Fruit fly (Drosophila melanogaster) whole organism, embryonic: ENCODE data around the gene lectin-37Db.
A peak's percentile ranks its signal among the peaks of the same experiment; 100 is the strongest.

ENCODE experiments used
- Ada2b ChIP-seq: fragments of 200-800 bp; sonication (Bioruptor generic); IDR thresholded peaks from 2 replicates; pipeline ENCODE4 v1.3.6; 2022; ENCODE audit warnings: missing biosample characterization, missing genetic modification characterization
- Asciz ChIP-seq: fragments of 200-800 bp; sonication (Bioruptor generic); optimal IDR thresholded peaks from 2 replicates; lab custom pipeline; 2017; ENCODE audit warnings: missing biosample characterization, mild to moderate bottlenecking, missing genetic modification characterization, missing genetic modification reagents
- CG11085 ChIP-seq: fragments of 200-800 bp; sonication (Bioruptor generic); IDR thresholded peaks from 2 replicates; pipeline ENCODE4 v1.3.6; 2022; ENCODE audit warnings: missing biosample characterization, missing genetic modification characterization
- CG12236 ChIP-seq: fragments of 200-800 bp; sonication (Bioruptor generic); optimal IDR thresholded peaks from 2 replicates; lab custom pipeline; 2016; ENCODE audit warnings: missing biosample characterization, missing genetic modification characterization
- CG14965 ChIP-seq: fragments of 200-800 bp; sonication (Bioruptor generic); optimal IDR thresholded peaks from 2 replicates; lab custom pipeline; 2016; ENCODE audit warnings: missing biosample characterization, missing genetic modification characterization, borderline replicate concordance
- CG15479 ChIP-seq: fragments of 200-800 bp; sonication (Bioruptor generic); optimal IDR thresholded peaks from 3 replicates; lab custom pipeline; 2019; ENCODE audit warnings: missing biosample characterization, mild to moderate bottlenecking, missing genetic modification characterization, moderate library complexity
- CG18764 ChIP-seq: fragments of 200-800 bp; sonication (Bioruptor generic); optimal IDR thresholded peaks from 3 replicates; lab custom pipeline; 2016; ENCODE audit warnings: missing biosample characterization, missing genetic modification characterization
- CG2116 ChIP-seq: fragments of 200-800 bp; sonication (Bioruptor generic); optimal IDR thresholded peaks from 3 replicates; lab custom pipeline; 2018; ENCODE audit warnings: missing biosample characterization, mild to moderate bottlenecking, missing genetic modification characterization
- CG2678 ChIP-seq: fragments of 200-800 bp; sonication (Bioruptor generic); optimal IDR thresholded peaks from 3 replicates; lab custom pipeline; 2019; ENCODE audit warnings: missing biosample characterization, mild to moderate bottlenecking, missing genetic modification characterization, moderate library complexity
- CG31441 ChIP-seq: fragments of 200-800 bp; sonication (Bioruptor generic); IDR thresholded peaks from 2 replicates; pipeline ENCODE4 v1.3.6; 2022; ENCODE audit warnings: missing biosample characterization, missing genetic modification characterization
- CG34376 ChIP-seq: fragments of 200-800 bp; sonication (Bioruptor generic); optimal IDR thresholded peaks from 2 replicates; lab custom pipeline; 2018; ENCODE audit warnings: missing biosample characterization, mild to moderate bottlenecking, missing genetic modification characterization
- CG5953 ChIP-seq: fragments of 200-800 bp; sonication (Bioruptor generic); IDR thresholded peaks from 2 replicates; pipeline ENCODE4 v1.3.6; 2022; ENCODE audit warnings: missing biosample characterization, missing genetic modification characterization
- CG6765 ChIP-seq: fragments of 200-800 bp; sonication (Bioruptor generic); optimal IDR thresholded peaks from 3 replicates; lab custom pipeline; 2017; ENCODE audit warnings: missing biosample characterization, mild to moderate bottlenecking, missing genetic modification characterization
- CG7786 ChIP-seq: fragments of 200-800 bp; sonication (Bioruptor generic); optimal IDR thresholded peaks from 2 replicates; lab custom pipeline; 2016; ENCODE audit warnings: missing biosample characterization, missing genetic modification characterization
- CG8765 ChIP-seq: fragments of 200-800 bp; sonication (Bioruptor generic); IDR thresholded peaks from 2 replicates; pipeline ENCODE4 v1.3.6; 2022; ENCODE audit warnings: missing biosample characterization, missing genetic modification characterization
- CG9609 ChIP-seq: fragments of 200-800 bp; sonication (Bioruptor generic); optimal IDR thresholded peaks from 3 replicates; lab custom pipeline; 2016; ENCODE audit warnings: missing biosample characterization, missing genetic modification characterization
- CG9817 ChIP-seq: fragments of 200-800 bp; sonication (Bioruptor generic); optimal IDR thresholded peaks from 2 replicates; lab custom pipeline; 2018; ENCODE audit warnings: missing biosample characterization, mild to moderate bottlenecking, missing genetic modification characterization, moderate library complexity
- Ets65A ChIP-seq: fragments of 200-800 bp; sonication (Bioruptor generic); peaks from one replicate; lab custom pipeline; 2016; ENCODE audit warnings: missing biosample characterization, missing genetic modification characterization
- Fer1 ChIP-seq: fragments of 200-800 bp; sonication (Bioruptor generic); optimal IDR thresholded peaks from 2 replicates; lab custom pipeline; 2017; ENCODE audit warnings: missing biosample characterization, mild to moderate bottlenecking, missing genetic modification characterization
- Gug ChIP-seq: fragments of 200-800 bp; sonication (Bioruptor generic); IDR thresholded peaks from 4 replicates; pipeline ENCODE4 v1.3.6; 2022; ENCODE audit warnings: missing biosample characterization, missing genetic modification characterization
- HmgD ChIP-seq: fragments of 200-800 bp; sonication (Bioruptor generic); optimal IDR thresholded peaks from 3 replicates; lab custom pipeline; 2016; ENCODE audit warnings: missing biosample characterization, missing genetic modification characterization
- Hmx ChIP-seq: fragments of 200-800 bp; sonication (Bioruptor generic); optimal IDR thresholded peaks from 2 replicates; lab custom pipeline; 2016; ENCODE audit warnings: missing biosample characterization, missing genetic modification characterization
- Kr ChIP-seq: fragments of 200-800 bp; sonication (Bioruptor generic); optimal IDR thresholded peaks from 2 replicates; lab custom pipeline; 2017; ENCODE audit warnings: missing biosample characterization, mild to moderate bottlenecking, missing genetic modification characterization
- Lhr ChIP-seq: fragments of 200-800 bp; sonication (Bioruptor generic); optimal IDR thresholded peaks from 3 replicates; lab custom pipeline; 2017; ENCODE audit warnings: mild to moderate bottlenecking, missing biosample characterization, missing genetic modification reagents, missing genetic modification characterization
- Max ChIP-seq: fragments of 200-800 bp; sonication (Bioruptor generic); optimal IDR thresholded peaks from 2 replicates; lab custom pipeline; 2016; ENCODE audit warnings: missing biosample characterization, mild to moderate bottlenecking, missing genetic modification characterization
- ac ChIP-seq: fragments of 200-800 bp; sonication (Bioruptor generic); optimal IDR thresholded peaks from 3 replicates; lab custom pipeline; 2017; ENCODE audit warnings: missing biosample characterization, mild to moderate bottlenecking, missing genetic modification characterization
- amos ChIP-seq: fragments of 200-800 bp; sonication (Bioruptor generic); IDR thresholded peaks from 2 replicates; pipeline ENCODE4 v1.3.6; 2022; ENCODE audit warnings: missing biosample characterization, missing genetic modification characterization; ENCODE audit not compliant: partially characterized antibody
- aop ChIP-seq: fragments of 200-800 bp; sonication (Bioruptor generic); IDR thresholded peaks from 2 replicates; pipeline ENCODE4 v1.3.6; 2022; ENCODE audit warnings: missing biosample characterization, missing genetic modification characterization
- cato ChIP-seq: fragments of 200-800 bp; sonication (Bioruptor generic); optimal IDR thresholded peaks from 2 replicates; lab custom pipeline; 2016; ENCODE audit warnings: missing biosample characterization, missing genetic modification characterization, borderline replicate concordance
- caup ChIP-seq: fragments of 200-800 bp; sonication (Bioruptor generic); optimal IDR thresholded peaks from 3 replicates; lab custom pipeline; 2017; ENCODE audit warnings: missing biosample characterization, mild to moderate bottlenecking, missing genetic modification characterization, moderate library complexity; ENCODE audit not compliant: severe bottlenecking
- chm ChIP-seq: fragments of 200-800 bp; sonication (Bioruptor generic); IDR thresholded peaks from 2 replicates; pipeline ENCODE4 v1.3.6; 2022; ENCODE audit warnings: missing biosample characterization, missing genetic modification characterization
- croc ChIP-seq: fragments of 200-800 bp; sonication (Bioruptor generic); conservative IDR thresholded peaks from 3 replicates; pipeline ENCODE4 v1.3.6; 2022; ENCODE audit warnings: missing biosample characterization, missing genetic modification characterization
- da ChIP-seq: fragments of 200-800 bp; sonication (Bioruptor generic); optimal IDR thresholded peaks from 2 replicates; lab custom pipeline; 2016; ENCODE audit warnings: missing biosample characterization, missing genetic modification characterization
- dpn ChIP-seq, 2 experiments: fragments of 200-800 bp; sonication (Bioruptor generic); optimal IDR thresholded peaks; 3 replicates each; lab custom pipeline; 2016; ENCODE audit warnings: missing biosample characterization in 2 of 2, missing genetic modification characterization in 2 of 2
- eyg ChIP-seq: fragments of 200-800 bp; sonication (Bioruptor generic); optimal IDR thresholded peaks from 3 replicates; lab custom pipeline; 2016; ENCODE audit warnings: missing biosample characterization, missing genetic modification characterization
- fu2 ChIP-seq: fragments of 200-800 bp; sonication (Bioruptor generic); optimal IDR thresholded peaks from 2 replicates; lab custom pipeline; 2016; ENCODE audit warnings: missing biosample characterization, missing genetic modification characterization
- gro ChIP-seq: fragments of 200-800 bp; sonication (Bioruptor generic); optimal IDR thresholded peaks from 2 replicates; lab custom pipeline; 2016; ENCODE audit warnings: missing biosample characterization, missing genetic modification characterization
- gsb-n ChIP-seq: fragments of 200-800 bp; sonication (Bioruptor generic); optimal IDR thresholded peaks from 3 replicates; lab custom pipeline; 2018; ENCODE audit warnings: missing biosample characterization, mild to moderate bottlenecking, missing genetic modification characterization
- hb ChIP-seq: fragments of 200-800 bp; sonication (Bioruptor generic); IDR thresholded peaks from 3 replicates; pipeline ENCODE4 v1.3.6; 2022; ENCODE audit warnings: missing biosample characterization, missing genetic modification characterization; ENCODE audit not compliant: partially characterized antibody
- kay ChIP-seq: fragments of 200-800 bp; sonication (Bioruptor generic); optimal IDR thresholded peaks from 2 replicates; lab custom pipeline; 2016; ENCODE audit warnings: missing biosample characterization, missing genetic modification characterization
- otp ChIP-seq: fragments of 200-800 bp; sonication (Bioruptor generic); IDR thresholded peaks from 3 replicates; pipeline ENCODE4, ENCODE4 v1.3.6; 2022; ENCODE audit warnings: missing biosample characterization, missing genetic modification characterization
- pfk ChIP-seq: fragments of 200-800 bp; sonication (Bioruptor generic); optimal IDR thresholded peaks from 2 replicates; lab custom pipeline; 2018; ENCODE audit warnings: missing biosample characterization, mild to moderate bottlenecking, missing genetic modification characterization, moderate library complexity
- pzg ChIP-seq: fragments of 200-800 bp; sonication (Bioruptor generic); optimal IDR thresholded peaks from 3 replicates; lab custom pipeline; 2018; ENCODE audit warnings: missing biosample characterization, mild to moderate bottlenecking, missing genetic modification characterization, moderate library complexity
- row ChIP-seq: fragments of 200-800 bp; sonication (Bioruptor generic); IDR thresholded peaks from 3 replicates; pipeline ENCODE4 v1.3.6; 2022; ENCODE audit warnings: missing biosample characterization, missing genetic modification characterization
- schlank ChIP-seq: fragments of 200-800 bp; sonication (Bioruptor generic); optimal IDR thresholded peaks from 2 replicates; lab custom pipeline; 2018; ENCODE audit warnings: missing biosample characterization, mild to moderate bottlenecking, missing genetic modification characterization
- scrt ChIP-seq: fragments of 200-800 bp; sonication (Bioruptor generic); optimal IDR thresholded peaks from 2 replicates; lab custom pipeline; 2018; ENCODE audit warnings: missing biosample characterization, mild to moderate bottlenecking, missing genetic modification characterization, moderate library complexity
- so ChIP-seq: fragments of 200-800 bp; sonication (Bioruptor generic); IDR thresholded peaks from 3 replicates; pipeline ENCODE4 v1.3.6; 2022; ENCODE audit warnings: missing biosample characterization, missing genetic modification characterization
- trh ChIP-seq: fragments of 200-800 bp; sonication (Bioruptor generic); optimal IDR thresholded peaks from 2 replicates; lab custom pipeline; 2016; ENCODE audit warnings: missing biosample characterization, missing genetic modification characterization
- vnd ChIP-seq: fragments of 200-800 bp; sonication (Bioruptor generic); IDR thresholded peaks from 3 replicates; pipeline ENCODE4 v1.3.6; 2022; ENCODE audit warnings: missing biosample characterization, missing genetic modification characterization; ENCODE audit not compliant: partially characterized antibody
- wor ChIP-seq: fragments of 200-800 bp; sonication (Bioruptor generic); IDR thresholded peaks from 2 replicates; pipeline ENCODE4 v1.3.6; 2022; ENCODE audit warnings: missing biosample characterization, missing genetic modification characterization

Gene lectin-37Db

dm6 chr2L:19433292-19433691 is 14.4 kb downstream of the lectin-37Db start (continued):
- no peak for TF ChIP-seq Ada2b (GFP tag; lab: Robert Waterston, UW)
- no peak for TF ChIP-seq Max (GFP tag; lab: Kevin White, UChicago)
- TF ChIP-seq Hmx (GFP tag; lab: Kevin White, UChicago), result no peak
- no peak for TF ChIP-seq CG2116 (GFP tag; lab: Kevin White, UChicago)
- TF ChIP-seq CG15479 (GFP tag; lab: Kevin White, UChicago), result no peak
- TF ChIP-seq kay (GFP tag; lab: Kevin White, UChicago), result no peak
- no peak for TF ChIP-seq hb (GFP tag; lab: Robert Waterston, UW)

dm6 chr2L:19434260-19434659 is 15.4 kb downstream of the lectin-37Db start:
- no peak for TF ChIP-seq HmgD
- TF ChIP-seq Ets65A (GFP tag; lab: Kevin White, UChicago), result no peak
- TF ChIP-seq vnd (GFP tag; lab: Robert Waterston, UW), result no peak
- TF ChIP-seq Asciz, result peak; percentile 88
- no peak for TF ChIP-seq CG7786 (GFP tag; lab: Kevin White, UChicago)
- no peak for TF ChIP-seq pzg (GFP tag; lab: Kevin White, UChicago)
- TF ChIP-seq fu2 (GFP tag; lab: Kevin White, UChicago), result no peak
- no peak for TF ChIP-seq CG9817 (tag; lab: Kevin White, UChicago)
- TF ChIP-seq row (GFP tag; lab: Robert Waterston, UW), result no peak
- no peak for TF ChIP-seq wor (GFP tag; lab: Robert Waterston, UW)
- TF ChIP-seq Lhr (GFP tag; lab: Kevin White, UChicago), result peak; percentile 33
- peak; percentile 32 for TF ChIP-seq CG6765
- no peak for TF ChIP-seq so (GFP tag; lab: Robert Waterston, UW)
- TF ChIP-seq trh (GFP tag; lab: Kevin White, UChicago), result no peak
- no peak for TF ChIP-seq CG9609 (GFP tag; lab: Kevin White, UChicago)
- peak; percentile 83 for TF ChIP-seq ac (GFP tag; lab: Kevin White, UChicago)
- TF ChIP-seq Kr (GFP tag; lab: Kevin White, UChicago), result peak; percentile 87
- TF ChIP-seq CG18764 (GFP tag; lab: Kevin White, UChicago), result peak; percentile 12
- TF ChIP-seq cato (GFP tag; lab: Kevin White, UChicago), result no peak
- TF ChIP-seq amos (GFP tag; lab: Robert Waterston, UW), result no peak
- TF ChIP-seq CG11085 (GFP tag; lab: Robert Waterston, UW), result no peak
- no peak for TF ChIP-seq CG5953 (GFP tag; lab: Robert Waterston, UW)
- TF ChIP-seq CG12236, result peak; percentile 16
- peak; percentile 4 for TF ChIP-seq CG34376 (GFP tag; lab: Kevin White, UChicago)
- TF ChIP-seq CG8765, result no peak
- TF ChIP-seq Gug (GFP tag; lab: Robert Waterston, UW), result no peak
- peak; percentile 76 for TF ChIP-seq CG2678 (tag; lab: Kevin White, UChicago)
- no peak for TF ChIP-seq kay (GFP tag; lab: Kevin White, UChicago)
- TF ChIP-seq Fer1 (GFP tag; lab: Kevin White, UChicago), result peak; percentile 70
- peak; percentile 43 for TF ChIP-seq scrt (GFP tag; lab: Kevin White, UChicago)
- TF ChIP-seq caup (GFP tag; lab: Kevin White, UChicago), result peak; percentile 43
- TF ChIP-seq CG14965 (GFP tag; lab: Kevin White, UChicago), result no peak
- peak; percentile 60 for TF ChIP-seq pfk (GFP tag; lab: Kevin White, UChicago)
- TF ChIP-seq hb (GFP tag; lab: Robert Waterston, UW), result no peak
- no peak for TF ChIP-seq croc
- no peak for TF ChIP-seq gro
- TF ChIP-seq chm (GFP tag; lab: Robert Waterston, UW), result no peak
- no peak for TF ChIP-seq da (GFP tag; lab: Kevin White, UChicago)
- no peak for TF ChIP-seq schlank (tag; lab: Kevin White, UChicago)
- no peak for TF ChIP-seq eyg (GFP tag; lab: Kevin White, UChicago)
- TF ChIP-seq CG31441 (GFP tag; lab: Robert Waterston, UW), result peak; percentile 63
- TF ChIP-seq otp, result no peak
- no peak for TF ChIP-seq aop (GFP tag; lab: Robert Waterston, UW)
- peak; percentile 62 for TF ChIP-seq gsb-n (tag; lab: Kevin White, UChicago)
- no peak for TF ChIP-seq dpn (GFP tag; optimal IDR thresholded peaks at IDR 0.05; lab: Kevin White, UChicago)
